Fruit fly (Drosophila melanogaster): ENCODE data around the gene CG13658.

DNA sequence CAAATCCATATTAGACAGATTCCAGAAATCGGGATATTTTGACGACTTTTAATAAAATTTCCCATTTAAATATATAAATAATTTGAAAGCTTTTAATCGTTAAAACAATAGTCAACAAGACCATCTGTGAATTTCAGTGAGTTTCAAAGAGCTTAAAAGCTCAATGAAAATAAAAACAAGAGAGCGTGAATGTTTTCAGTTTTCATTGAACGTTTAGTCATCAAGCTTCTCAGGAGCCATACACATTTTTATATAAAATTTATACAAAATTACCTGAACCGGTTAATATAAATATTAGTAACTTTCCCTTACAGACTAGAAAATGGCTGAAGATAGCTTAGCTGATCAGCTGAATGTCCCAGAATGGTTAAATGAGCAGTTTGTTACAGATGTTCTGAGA is 15.0 kb downstream of the CG13658 start, which contains the start of gene CG31370:
- no peak for TF ChIP-seq insv (optimal IDR thresholded peaks at IDR 0.05)
- TF ChIP-seq h (optimal IDR thresholded peaks at IDR 0.05): no peak
- no peak for TF ChIP-seq psq (optimal IDR thresholded peaks at IDR 0.05)
- TF ChIP-seq ttk (optimal IDR thresholded peaks at IDR 0.05): no peak
- TF ChIP-seq Sin3A (optimal IDR thresholded peaks at IDR 0.05): no peak
- TF ChIP-seq Myc (optimal IDR thresholded peaks at IDR 0.05): no peak

All from Kc167 (cell line).